Worm (Caenorhabditis elegans) whole organism, early embryonic: ENCODE data around the gene kcc-1.

ENCODE experiments used
- B0310.2 ChIP-seq: sonication (generic microtip); optimal IDR thresholded peaks from 2 replicates; lab custom pipeline; 2016; ENCODE audit warnings: mild to moderate bottlenecking, missing genetic modification characterization, missing compliant biosample characterization
- F13C5.2 ChIP-seq: sonication (generic microtip); optimal IDR thresholded peaks from 2 replicates; lab custom pipeline; 2017; ENCODE audit warnings: mild to moderate bottlenecking, missing genetic modification characterization, inconsistent platforms, missing compliant biosample characterization
- ama-1 ChIP-seq: fragments of 150-350 bp; optimal IDR thresholded peaks from 2 replicates; lab custom pipeline; 2014
- ceh-36 ChIP-seq: sonication (generic microtip); optimal IDR thresholded peaks from 2 replicates; lab custom pipeline; 2016; ENCODE audit warnings: missing genetic modification characterization, inconsistent platforms, missing compliant biosample characterization
- hmg-4 ChIP-seq: fragments of 200-800 bp; sonication (Bioruptor generic); optimal IDR thresholded peaks from 2 replicates; lab custom pipeline; 2018; ENCODE audit warnings: mild to moderate bottlenecking, missing genetic modification characterization, missing compliant biosample characterization
- scrt-1 ChIP-seq: fragments of 200-800 bp; sonication (Bioruptor generic); IDR thresholded peaks from 2 replicates; pipeline ENCODE4 v1.3.6; 2022; ENCODE audit warnings: missing genetic modification characterization, missing compliant biosample characterization
- sea-1 ChIP-seq: fragments of 200-800 bp; sonication (Bioruptor generic); conservative IDR thresholded peaks from 2 replicates; pipeline ENCODE4 v1.3.6; 2022; ENCODE audit warnings: missing genetic modification characterization, missing compliant biosample characterization
- tbx-11 ChIP-seq: fragments of 200-800 bp; sonication (Bioruptor generic); IDR thresholded peaks from 2 replicates; pipeline ENCODE4 v1.3.6; 2022; ENCODE audit warnings: missing genetic modification characterization, missing compliant biosample characterization

- no peak for TF ChIP-seq ceh-36 (tag; lab: Kevin White, UChicago)
- no peak for TF ChIP-seq hmg-4
- TF ChIP-seq ama-1, result no peak
- no peak for TF ChIP-seq scrt-1 (GFP tag; lab: Robert Waterston, UW)
- TF ChIP-seq B0310.2 (tag; lab: Kevin White, UChicago), result no peak
- TF ChIP-seq sea-1, result no peak
- TF ChIP-seq F13C5.2, result no peak
- no peak for TF ChIP-seq tbx-11 (GFP tag; lab: Robert Waterston, UW)
Observed at ce11 chrIV:7184597-7184996, 21.5 kb upstream of the kcc-1 start, which contains the start of gene clec-179.
